Worm (Caenorhabditis elegans): ENCODE data around the gene ZK1290.15.

DNA sequence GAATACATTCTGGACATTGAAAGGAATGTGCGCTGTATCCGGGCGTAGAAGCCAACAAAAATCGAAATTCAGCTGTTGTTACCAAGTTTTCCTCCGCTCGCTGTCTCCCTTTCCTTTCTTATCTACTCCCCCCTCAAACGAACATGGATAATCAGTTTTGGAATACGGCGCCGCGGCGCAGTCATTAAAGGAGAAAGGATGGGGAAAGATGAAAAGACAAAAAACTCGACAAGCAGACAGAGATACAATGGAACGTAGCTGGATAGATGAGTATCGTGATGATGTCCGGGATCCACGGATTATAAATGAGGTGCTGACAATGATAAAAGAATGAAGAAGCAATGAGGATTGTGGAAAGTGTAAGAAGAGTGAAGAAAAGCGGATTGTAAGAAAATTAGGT lies 22.0 kb downstream of the ZK1290.15 start:
- TF ChIP-seq ceh-28 (tag; optimal IDR thresholded peaks at IDR 0.05): no peak
- no peak for TF ChIP-seq ceh-20 (GFP tag; IDR thresholded peaks at IDR 0.05)
- no peak for TF ChIP-seq egl-27 (tag; optimal IDR thresholded peaks at IDR 0.05)
- TF ChIP-seq lin-13 (GFP tag; optimal IDR thresholded peaks at IDR 0.05): no peak
- TF ChIP-seq dpl-1 (GFP tag; optimal IDR thresholded peaks at IDR 0.05): no peak
- TF ChIP-seq unc-62 (GFP tag; optimal IDR thresholded peaks at IDR 0.05 in 1 of 2): no peak
- no peak for TF ChIP-seq unc-62 (tag; optimal IDR thresholded peaks at IDR 0.05)
- no peak for TF ChIP-seq zip-11 (GFP tag; IDR thresholded peaks at IDR 0.05)
- TF ChIP-seq nhr-76 (tag; optimal IDR thresholded peaks at IDR 0.05): no peak
- no peak for TF ChIP-seq ceh-82 (tag; optimal IDR thresholded peaks at IDR 0.05)
- peak; percentile 69 for TF ChIP-seq ama-1 (optimal IDR thresholded peaks at IDR 0.05)
- TF ChIP-seq aly-2 (tag; optimal IDR thresholded peaks at IDR 0.05): no peak

Measured in whole organism, L4 larva.